Worm (Caenorhabditis elegans): Measurements from ENCODE around the gene DH11.2.

DH11.2 gene

DNA sequence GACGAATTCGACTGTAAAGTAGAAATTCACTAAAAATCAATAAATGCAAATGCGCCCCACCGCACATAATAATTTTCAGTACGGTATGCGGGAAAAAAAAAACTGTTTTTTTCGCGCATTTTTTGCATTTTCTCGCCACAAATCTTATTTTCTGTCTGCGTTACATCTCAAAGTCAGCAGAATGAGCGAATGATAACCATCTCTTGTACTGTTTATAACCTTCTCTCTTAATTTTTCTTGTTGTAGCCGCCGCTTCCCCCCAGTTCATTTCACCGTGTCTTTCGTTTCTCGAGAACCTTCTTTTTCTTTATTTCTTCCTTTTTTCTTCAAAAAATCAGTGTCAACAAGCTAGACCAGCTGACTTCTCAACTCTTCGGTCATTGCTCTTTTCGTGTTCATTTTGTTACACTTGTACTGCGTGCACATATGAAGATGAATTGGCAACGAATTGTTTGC, 2.9 kb downstream of the DH11.2 start (continued):
- TF ChIP-seq lsy-27 (tag; optimal IDR thresholded peaks at IDR 0.05; ENCODE audit: borderline replicate concordance, insufficient read depth): no peak
- TF ChIP-seq snpc-1.3 (tag; optimal IDR thresholded peaks at IDR 0.05; ENCODE audit: insufficient read depth): no peak
- TF ChIP-seq snpc-4 (GFP tag; optimal IDR thresholded peaks at IDR 0.05): peak; percentile 28
- peak in 3 of 4 experiments; percentile 46 to 58 (median 55) for TF ChIP-seq snpc-4 (tag; optimal IDR thresholded peaks at IDR 0.05)
- no peak for TF ChIP-seq zim-3 (tag; optimal IDR thresholded peaks at IDR 0.05)
- TF ChIP-seq madf-3 (GFP tag; IDR thresholded peaks at IDR 0.05): 0 out of 2 replicates have a peak, but pooled peaks have one; percentile 73
- TF ChIP-seq nfya-1 (tag; optimal IDR thresholded peaks at IDR 0.05; ENCODE audit: borderline replicate concordance, insufficient read depth): no peak
- peak; percentile 4 for TF ChIP-seq B0035.1 (tag; optimal IDR thresholded peaks at IDR 0.05)
- TF ChIP-seq pbrm-1 (GFP tag; IDR thresholded peaks at IDR 0.05): peak; percentile 51; the same call in 1 of the 2 replicates
- peak; percentile 54; the same call in 1 of the 2 replicates for TF ChIP-seq K11D2.4 (GFP tag; IDR thresholded peaks at IDR 0.05)
- peak; percentile 76; the same call in 1 of the 2 replicates for TF ChIP-seq aptf-2 (GFP tag; conservative IDR thresholded peaks at IDR 0.05)
- TF ChIP-seq lir-1 (GFP tag; conservative IDR thresholded peaks at IDR 0.05): peak; percentile 50; the same call in 1 of the 2 replicates
- TF ChIP-seq him-1 (tag; optimal IDR thresholded peaks at IDR 0.05): peak; percentile 45
- TF ChIP-seq ets-4 (GFP tag; optimal IDR thresholded peaks at IDR 0.05): no peak
- peak; percentile 92 for TF ChIP-seq D2030.7 (GFP tag; IDR thresholded peaks at IDR 0.05)
- TF ChIP-seq ztf-18 (tag; optimal IDR thresholded peaks at IDR 0.05): peak; percentile 16
- peak; percentile 88 for TF ChIP-seq dox-1 (GFP tag; IDR thresholded peaks at IDR 0.05)
- TF ChIP-seq F55B11.4 (tag; optimal IDR thresholded peaks at IDR 0.05; ENCODE audit: borderline replicate concordance, insufficient read depth): no peak
- no peak for TF ChIP-seq ztf-3 (GFP tag; optimal IDR thresholded peaks at IDR 0.05)
- TF ChIP-seq attf-6 (GFP tag; IDR thresholded peaks at IDR 0.05): no peak
- TF ChIP-seq tbp1 (GFP tag; optimal IDR thresholded peaks at IDR 0.05): peak; percentile 50
- 0 out of 2 replicates have a peak, but pooled peaks have one; percentile 15 for TF ChIP-seq lag-1 (GFP tag; IDR thresholded peaks at IDR 0.05)
- TF ChIP-seq tlf-1 (GFP tag; optimal IDR thresholded peaks at IDR 0.05): peak; percentile 87
- TF ChIP-seq F57C9.4 (tag; optimal IDR thresholded peaks at IDR 0.05): no peak
- TF ChIP-seq egl-44 (GFP tag; IDR thresholded peaks at IDR 0.05): 0 out of 2 replicates have a peak, but pooled peaks have one; percentile 14
- TF ChIP-seq ccch-3 (GFP tag; optimal IDR thresholded peaks at IDR 0.05): no peak
- TF ChIP-seq Y95B8A.8 (GFP tag; IDR thresholded peaks at IDR 0.05): peak; percentile 87
- TF ChIP-seq sea-2 (GFP tag; IDR thresholded peaks at IDR 0.05): no peak
- peak; percentile 26 for TF ChIP-seq ZK185.1 (tag; optimal IDR thresholded peaks at IDR 0.05; ENCODE audit: poor library complexity, severe bottlenecking)
- TF ChIP-seq madf-10 (tag; optimal IDR thresholded peaks at IDR 0.05): no peak
- TF ChIP-seq nhr-90 (tag; optimal IDR thresholded peaks at IDR 0.05): peak; percentile 22
- TF ChIP-seq lin-54 (GFP tag; optimal IDR thresholded peaks at IDR 0.05): peak; percentile 72
- no peak for TF ChIP-seq gei-17 (GFP tag; optimal IDR thresholded peaks at IDR 0.05)
- TF ChIP-seq Y53G8AR.9 (GFP tag; conservative IDR thresholded peaks at IDR 0.05): peak; percentile 90
- peak; percentile 92 for TF ChIP-seq snpc-3.4 (tag; optimal IDR thresholded peaks at IDR 0.05)
- TF ChIP-seq snpc-1.1 (tag; optimal IDR thresholded peaks at IDR 0.05; ENCODE audit: insufficient read depth): no peak
- no peak for TF ChIP-seq nhr-80 (tag; optimal IDR thresholded peaks at IDR 0.05)
- no peak for TF ChIP-seq hmg-20 (GFP tag; IDR thresholded peaks at IDR 0.05)
- TF ChIP-seq mcd-1 (GFP tag; IDR thresholded peaks at IDR 0.05): peak; percentile 89
- TF ChIP-seq egl-18 (GFP tag; IDR thresholded peaks at IDR 0.05): no peak
- TF ChIP-seq nhr-27 (tag; optimal IDR thresholded peaks at IDR 0.05): no peak
- TF ChIP-seq hlh-26 (GFP tag; conservative IDR thresholded peaks at IDR 0.05): no peak
- no peak for TF ChIP-seq sdz-38 (tag; optimal IDR thresholded peaks at IDR 0.05)
- peak; percentile 39; the same call in 1 of the 2 replicates for TF ChIP-seq ceh-100 (GFP tag; IDR thresholded peaks at IDR 0.05)
- no peak for TF ChIP-seq ceh-58 (GFP tag; IDR thresholded peaks at IDR 0.05)
- no peak for TF ChIP-seq cebp-1 (GFP tag; IDR thresholded peaks at IDR 0.05)
- TF ChIP-seq cebp-1 (tag; optimal IDR thresholded peaks at IDR 0.05): peak; percentile 63
